Fruit fly (Drosophila melanogaster): ENCODE results near the gene Edg84A.
A peak's percentile ranks its signal among the peaks of the same experiment; 100 is the strongest.

Gene Edg84A

DNA sequence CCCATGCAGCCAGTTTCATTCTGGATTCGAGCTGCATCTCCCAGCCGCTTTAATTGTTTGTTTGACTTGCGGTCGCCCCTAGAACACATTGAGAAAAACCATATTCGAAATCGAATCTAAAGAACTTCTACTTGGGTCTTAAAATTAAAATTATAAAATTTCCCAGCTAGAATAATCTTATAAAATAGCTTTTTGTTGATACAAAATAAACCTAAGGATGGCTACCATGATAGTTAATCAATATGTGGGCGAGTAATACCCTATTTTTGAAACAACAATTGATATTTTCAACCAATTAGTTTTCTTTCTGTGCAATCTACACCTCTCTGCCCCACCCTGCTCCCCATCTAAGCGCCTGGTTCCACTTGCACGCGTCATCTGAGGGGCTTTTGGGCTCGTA lies 9.7 kb upstream of the Edg84A start (continued):
- TF ChIP-seq Hr39 (GFP tag; optimal IDR thresholded peaks at IDR 0.05) (peak; percentile 26), OdsH (GFP tag; optimal IDR thresholded peaks at IDR 0.05) (peak; percentile 10), Ets96B (tag; optimal IDR thresholded peaks at IDR 0.05) (no peak), Ets21C (GFP tag; optimal IDR thresholded peaks at IDR 0.05) (no peak), Sox14 (GFP tag; optimal IDR thresholded peaks at IDR 0.05) (peak; percentile 9), Sox102F (GFP tag; optimal IDR thresholded peaks at IDR 0.05) (peak; percentile 14), CG8119 (GFP tag; IDR thresholded peaks at IDR 0.05) (no peak), Sox15 (GFP tag; optimal IDR thresholded peaks at IDR 0.05) (no peak), Gug (GFP tag; IDR thresholded peaks at IDR 0.05) (no peak), topi (GFP tag; optimal IDR thresholded peaks at IDR 0.05) (peak; percentile 31), achi (GFP tag; optimal IDR thresholded peaks at IDR 0.05) (peak; percentile 19)

DNA sequence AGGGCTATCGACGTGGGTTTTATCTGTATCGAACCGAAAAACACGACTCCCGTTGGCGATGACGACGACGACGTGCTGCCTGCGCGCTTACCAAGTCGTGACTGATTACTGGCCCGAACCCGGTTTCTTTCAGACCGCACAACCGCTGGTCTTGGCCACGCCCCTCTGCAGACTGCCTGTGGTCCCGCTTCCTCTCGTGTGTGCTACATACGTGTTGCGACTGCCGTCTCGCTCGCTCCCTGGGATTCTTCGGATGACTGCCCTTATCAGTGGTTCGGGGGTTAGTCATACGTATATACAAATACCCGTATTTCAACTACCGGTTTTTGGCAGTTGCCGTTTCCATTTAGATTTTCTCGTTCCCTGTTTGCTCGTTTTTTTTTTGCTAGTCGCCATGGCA lies 5.8 kb upstream of the Edg84A start, which contains the start of gene lab:
Gene lab, minus strand, starts transcription at position 111 of the 400 bp plus-strand sequence.
- TF ChIP-seq CG10669 (GFP tag; optimal IDR thresholded peaks at IDR 0.05): no peak
- no peak for TF ChIP-seq Ets96B (tag; optimal IDR thresholded peaks at IDR 0.05)
- TF ChIP-seq Eip93F (GFP tag; optimal IDR thresholded peaks at IDR 0.05): no peak
- TF ChIP-seq fkh (GFP tag; optimal IDR thresholded peaks at IDR 0.05): peak; percentile 47

DNA sequence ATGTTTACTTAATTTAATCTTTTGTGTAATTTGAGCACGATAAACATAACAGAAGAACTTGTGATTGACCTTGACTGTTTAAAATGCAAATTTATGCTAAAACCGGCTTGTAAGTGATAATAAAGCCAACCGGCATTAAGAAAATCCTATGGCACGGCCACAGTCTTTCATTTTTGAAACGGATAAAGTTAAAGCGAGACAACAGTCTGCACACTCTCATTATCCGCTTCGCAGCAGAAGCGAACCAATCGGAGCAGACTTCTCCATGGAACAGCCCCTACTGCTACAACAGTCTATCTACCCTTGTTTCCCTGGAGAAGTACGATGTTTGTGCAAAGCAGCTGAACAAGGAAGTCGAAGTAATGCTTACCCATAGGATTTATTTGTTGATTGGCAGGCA lies 1.1 kb upstream of the Edg84A start:
- TF ChIP-seq fd85E (GFP tag; optimal IDR thresholded peaks at IDR 0.05): no peak
- TF ChIP-seq Hr4 (GFP tag; optimal IDR thresholded peaks at IDR 0.05): no peak
- no peak for TF ChIP-seq dsx (GFP tag; optimal IDR thresholded peaks at IDR 0.05; ENCODE audit: poor library complexity, severe bottlenecking)
- TF ChIP-seq CG6792 (GFP tag; optimal IDR thresholded peaks at IDR 0.05): no peak
- TF ChIP-seq Hr39 (GFP tag; optimal IDR thresholded peaks at IDR 0.05): no peak
- no peak for TF ChIP-seq topi (GFP tag; optimal IDR thresholded peaks at IDR 0.05)
- no peak for TF ChIP-seq Eip93F (GFP tag; optimal IDR thresholded peaks at IDR 0.05)
- TF ChIP-seq Ets96B (tag; optimal IDR thresholded peaks at IDR 0.05): no peak
- no peak for TF ChIP-seq CG1621 (tag; optimal IDR thresholded peaks at IDR 0.05)
- no peak for TF ChIP-seq Sox102F (GFP tag; optimal IDR thresholded peaks at IDR 0.05)
- no peak for TF ChIP-seq fkh (GFP tag; optimal IDR thresholded peaks at IDR 0.05)
- TF ChIP-seq achi (GFP tag; optimal IDR thresholded peaks at IDR 0.05): no peak
- no peak for TF ChIP-seq Lpt (GFP tag; optimal IDR thresholded peaks at IDR 0.05)

DNA sequence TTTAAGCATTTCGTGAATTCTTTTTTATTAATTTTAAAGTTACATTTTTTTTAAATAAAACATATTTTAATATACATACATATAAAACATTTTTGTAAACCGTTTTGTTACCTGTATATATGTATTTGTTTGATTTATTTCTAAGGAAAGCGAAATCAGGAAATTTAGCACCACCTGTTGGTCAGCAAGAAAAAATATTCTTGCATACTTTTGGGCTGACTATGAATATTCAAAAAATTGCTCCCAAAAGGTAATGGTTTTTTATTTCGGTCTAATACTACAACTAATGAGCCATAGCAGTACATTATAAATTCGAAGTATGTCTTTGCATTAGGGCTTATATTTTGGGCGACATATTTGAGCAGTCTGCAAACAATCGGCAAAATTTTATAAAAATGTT lies 574 bp upstream of the Edg84A start:
- TF ChIP-seq CG6276 (GFP tag; optimal IDR thresholded peaks at IDR 0.05) (no peak), Blimp-1 (GFP tag; optimal IDR thresholded peaks at IDR 0.05) (peak; percentile 69)

dm6 chr3R:6686428-6686827 lies 2.2 kb downstream of the Edg84A start, which contains the start of gene Ccp84Ag:
Ccp84Ag (plus strand) TSS chr3R:6686728.
- TF ChIP-seq CG3032 (tag; optimal IDR thresholded peaks at IDR 0.05) (no peak), dac (GFP tag; optimal IDR thresholded peaks at IDR 0.05) (no peak), CG11294 (GFP tag; IDR thresholded peaks at IDR 0.05) (no peak), Sox102F (GFP tag; optimal IDR thresholded peaks at IDR 0.05) (no peak), dsx (GFP tag; optimal IDR thresholded peaks at IDR 0.05; ENCODE audit: poor library complexity, severe bottlenecking) (no peak), vri (GFP tag; optimal IDR thresholded peaks at IDR 0.05) (no peak), CG10631 (GFP tag; optimal IDR thresholded peaks at IDR 0.05) (no peak), Sox15 (GFP tag; optimal IDR thresholded peaks at IDR 0.05) (no peak), Hr38 (GFP tag; optimal IDR thresholded peaks at IDR 0.05) (no peak), ss (GFP tag; optimal IDR thresholded peaks at IDR 0.05) (no peak), Met (GFP tag; optimal IDR thresholded peaks at IDR 0.05) (no peak)

- TF ChIP-seq CG3919 (GFP tag; optimal IDR thresholded peaks at IDR 0.05): no peak
- no peak for TF ChIP-seq CG11294 (GFP tag; IDR thresholded peaks at IDR 0.05)
- TF ChIP-seq dsx (GFP tag; optimal IDR thresholded peaks at IDR 0.05; ENCODE audit: poor library complexity, severe bottlenecking): no peak
- TF ChIP-seq Sox102F (GFP tag; optimal IDR thresholded peaks at IDR 0.05): no peak
- no peak for TF ChIP-seq spab (GFP tag; optimal IDR thresholded peaks at IDR 0.05)
- TF ChIP-seq fkh (GFP tag; optimal IDR thresholded peaks at IDR 0.05): no peak
Observed at dm6 chr3R:6687219-6687618, 3.0 kb downstream of the Edg84A start.
